Worm (Caenorhabditis elegans) whole organism, L3 larva: Measurements from ENCODE around the gene M03D4.4.

Source experiments
- aly-2 ChIP-seq: fragments of 150-350 bp; optimal IDR thresholded peaks from 2 replicates; lab custom pipeline; 2014; ENCODE audit warnings: missing biosample characterization, missing genetic modification characterization
- ama-1 ChIP-seq: fragments of 150-350 bp; optimal IDR thresholded peaks from 2 replicates; lab custom pipeline; 2018
- nhr-76 ChIP-seq: fragments of 150-350 bp; sonication (generic microtip); optimal IDR thresholded peaks from 5 replicates; lab custom pipeline; 2014; ENCODE audit warnings: missing biosample characterization, missing genetic modification characterization
- pqm-1 ChIP-seq: fragments of 150-350 bp; optimal IDR thresholded peaks from 2 replicates; lab custom pipeline; 2017; ENCODE audit warnings: missing biosample characterization, missing genetic modification characterization, inconsistent platforms
- skn-1 ChIP-seq: fragments of 150-350 bp; optimal IDR thresholded peaks from 2 replicates; lab custom pipeline; 2014; ENCODE audit warnings: missing biosample characterization, missing genetic modification characterization
- snpc-4 ChIP-seq: fragments of 150-350 bp; optimal IDR thresholded peaks from 2 replicates; lab custom pipeline; 2014; ENCODE audit warnings: missing biosample characterization, missing genetic modification characterization
- ztf-11 ChIP-seq: fragments of 150-350 bp; optimal IDR thresholded peaks from 2 replicates; lab custom pipeline; 2014; ENCODE audit warnings: missing biosample characterization, missing genetic modification characterization

ce11 chrIV:6140700-6141099 lies 13.6 kb upstream of the M03D4.4 start:
- TF ChIP-seq pqm-1 (tag; lab: Kevin White, UChicago) (no peak), skn-1 (no peak), ztf-11 (tag; lab: Kevin White, UChicago) (no peak), aly-2 (tag; lab: Kevin White, UChicago) (no peak), snpc-4 (tag; lab: Kevin White, UChicago) (no peak), ama-1 (lab: Kevin White, UChicago) (no peak), nhr-76 (tag; lab: Kevin White, UChicago) (no peak)
